Worm (Caenorhabditis elegans) whole organism, L3 larva: ENCODE data around the gene srj-45.

ENCODE experiments used
- ZK546.5 ChIP-seq: sonication (generic microtip); optimal IDR thresholded peaks from 2 replicates; lab custom pipeline; 2017; ENCODE audit warnings: missing biosample characterization, missing genetic modification characterization
- aly-2 ChIP-seq: fragments of 150-350 bp; optimal IDR thresholded peaks from 2 replicates; lab custom pipeline; 2014; ENCODE audit warnings: missing biosample characterization, missing genetic modification characterization
- ceh-28 ChIP-seq: fragments of 150-350 bp; optimal IDR thresholded peaks from 2 replicates; lab custom pipeline; 2014; ENCODE audit warnings: missing biosample characterization, missing genetic modification reagents, missing genetic modification characterization
- ceh-82 ChIP-seq: fragments of 150-350 bp; optimal IDR thresholded peaks from 2 replicates; lab custom pipeline; 2014; ENCODE audit warnings: missing biosample characterization, missing genetic modification characterization
- ceh-9 ChIP-seq: sonication (generic microtip); optimal IDR thresholded peaks from 2 replicates; lab custom pipeline; 2018; ENCODE audit warnings: missing biosample characterization, missing genetic modification characterization
- daf-12 ChIP-seq: fragments of 150-350 bp; optimal IDR thresholded peaks from 2 replicates; lab custom pipeline; 2014; ENCODE audit warnings: missing biosample characterization, missing genetic modification reagents, missing genetic modification characterization
- egl-27 ChIP-seq: sonication (generic microtip); optimal IDR thresholded peaks from 4 replicates; lab custom pipeline; 2017; ENCODE audit warnings: missing biosample characterization, missing genetic modification reagents, missing genetic modification characterization
- egl-5 ChIP-seq: fragments of 150-350 bp; optimal IDR thresholded peaks from 2 replicates; lab custom pipeline; 2017; ENCODE audit warnings: missing biosample characterization, missing genetic modification reagents, missing genetic modification characterization, inconsistent platforms
- elt-1 ChIP-seq: fragments of 150-350 bp; optimal IDR thresholded peaks from 2 replicates; lab custom pipeline; 2014; ENCODE audit warnings: missing biosample characterization, missing genetic modification characterization
- elt-2 ChIP-seq: sonication (generic microtip); optimal IDR thresholded peaks from 2 replicates; lab custom pipeline; 2016; ENCODE audit warnings: missing genetic modification reagents, mild to moderate bottlenecking, missing genetic modification characterization, missing compliant biosample characterization
- elt-3 ChIP-seq, 3 experiments: fragments of 150-350 bp in 1 of 3; sonication (generic microtip) in 2 of 3; optimal IDR thresholded peaks; 2 replicates in 2 of 3; 4 replicates in 1 of 3; lab custom pipeline; 2014 to 2017; ENCODE audit warnings: missing biosample characterization in 3 of 3, missing genetic modification characterization in 3 of 3
- eor-1 ChIP-seq, 2 experiments: fragments of 150-350 bp; optimal IDR thresholded peaks; 2 replicates each; lab custom pipeline; 2014 to 2018; ENCODE audit warnings: missing biosample characterization in 2 of 2, missing genetic modification characterization in 2 of 2
- fkh-10 ChIP-seq: sonication (generic microtip); optimal IDR thresholded peaks from 2 replicates; lab custom pipeline; 2017; ENCODE audit warnings: missing biosample characterization, missing genetic modification reagents, missing genetic modification characterization
- fkh-2 ChIP-seq: fragments of 150-350 bp; optimal IDR thresholded peaks from 2 replicates; lab custom pipeline; 2014; ENCODE audit warnings: missing biosample characterization, missing genetic modification reagents, missing genetic modification characterization
- fos-1 ChIP-seq: fragments of 150-350 bp; optimal IDR thresholded peaks from 2 replicates; lab custom pipeline; 2014; ENCODE audit warnings: missing biosample characterization, missing genetic modification characterization
- jun-1 ChIP-seq: fragments of 150-350 bp; optimal IDR thresholded peaks from 2 replicates; lab custom pipeline; 2014; ENCODE audit warnings: missing biosample characterization, missing genetic modification reagents, missing genetic modification characterization
- lin-15B ChIP-seq: fragments of 150-350 bp; optimal IDR thresholded peaks from 2 replicates; lab custom pipeline; 2014; ENCODE audit warnings: missing biosample characterization, missing genetic modification characterization
- lin-39 ChIP-seq: fragments of 150-350 bp; optimal IDR thresholded peaks from 2 replicates; lab custom pipeline; 2018; ENCODE audit warnings: missing biosample characterization, missing genetic modification reagents, missing genetic modification characterization
- mdl-1 ChIP-seq: fragments of 150-350 bp; optimal IDR thresholded peaks from 2 replicates; lab custom pipeline; 2014; ENCODE audit warnings: missing biosample characterization, missing genetic modification characterization
- mml-1 ChIP-seq: fragments of 150-350 bp; sonication (generic microtip); optimal IDR thresholded peaks from 3 replicates; lab custom pipeline; 2014; ENCODE audit warnings: missing biosample characterization, missing genetic modification characterization
- nfya-1 ChIP-seq: sonication (generic microtip); optimal IDR thresholded peaks from 2 replicates; lab custom pipeline; 2017; ENCODE audit warnings: missing genetic modification characterization, mild to moderate bottlenecking, missing compliant biosample characterization, antibody characterized with exemption, moderate library complexity; ENCODE audit not compliant: insufficient read depth
- nhr-11 ChIP-seq: fragments of 150-350 bp; optimal IDR thresholded peaks from 2 replicates; lab custom pipeline; 2014; ENCODE audit warnings: missing biosample characterization, missing genetic modification characterization
- nhr-23 ChIP-seq: fragments of 150-350 bp; optimal IDR thresholded peaks from 2 replicates; lab custom pipeline; 2014; ENCODE audit warnings: missing biosample characterization, missing genetic modification reagents, missing genetic modification characterization
- nhr-237 ChIP-seq: fragments of 150-350 bp; optimal IDR thresholded peaks from 2 replicates; lab custom pipeline; 2014; ENCODE audit warnings: missing biosample characterization, missing genetic modification characterization
- nhr-25 ChIP-seq: sonication (generic microtip); optimal IDR thresholded peaks from 2 replicates; lab custom pipeline; 2017; ENCODE audit warnings: missing biosample characterization, missing genetic modification characterization
- nhr-28 ChIP-seq: fragments of 150-350 bp; optimal IDR thresholded peaks from 2 replicates; lab custom pipeline; 2014; ENCODE audit warnings: missing biosample characterization, missing genetic modification characterization
- nhr-43 ChIP-seq: sonication (generic microtip); optimal IDR thresholded peaks from 2 replicates; lab custom pipeline; 2016; ENCODE audit warnings: mild to moderate bottlenecking, missing genetic modification characterization, missing compliant biosample characterization; ENCODE audit not compliant: poor library complexity, severe bottlenecking
- nhr-67 ChIP-seq: fragments of 150-350 bp; optimal IDR thresholded peaks from 2 replicates; lab custom pipeline; 2014; ENCODE audit warnings: missing biosample characterization, missing genetic modification characterization
- nhr-76 ChIP-seq: fragments of 150-350 bp; sonication (generic microtip); optimal IDR thresholded peaks from 5 replicates; lab custom pipeline; 2014; ENCODE audit warnings: missing biosample characterization, missing genetic modification characterization
- pha-4 ChIP-seq: fragments of 150-350 bp; optimal IDR thresholded peaks from 2 replicates; lab custom pipeline; 2014; ENCODE audit warnings: missing biosample characterization, missing genetic modification reagents, missing genetic modification characterization
- pqm-1 ChIP-seq: fragments of 150-350 bp; optimal IDR thresholded peaks from 2 replicates; lab custom pipeline; 2017; ENCODE audit warnings: missing biosample characterization, missing genetic modification characterization, inconsistent platforms
- sea-2 ChIP-seq: fragments of 150-350 bp; sonication (generic microtip); optimal IDR thresholded peaks from 4 replicates; lab custom pipeline; 2014; ENCODE audit warnings: missing biosample characterization, missing genetic modification reagents, missing genetic modification characterization
- snpc-4 ChIP-seq: fragments of 150-350 bp; optimal IDR thresholded peaks from 2 replicates; lab custom pipeline; 2014; ENCODE audit warnings: missing biosample characterization, missing genetic modification characterization
- zag-1 ChIP-seq: fragments of 150-350 bp; optimal IDR thresholded peaks from 2 replicates; lab custom pipeline; 2014; ENCODE audit warnings: missing biosample characterization, missing genetic modification characterization
- ztf-11 ChIP-seq: fragments of 150-350 bp; optimal IDR thresholded peaks from 2 replicates; lab custom pipeline; 2014; ENCODE audit warnings: missing biosample characterization, missing genetic modification characterization

Gene srj-45

DNA sequence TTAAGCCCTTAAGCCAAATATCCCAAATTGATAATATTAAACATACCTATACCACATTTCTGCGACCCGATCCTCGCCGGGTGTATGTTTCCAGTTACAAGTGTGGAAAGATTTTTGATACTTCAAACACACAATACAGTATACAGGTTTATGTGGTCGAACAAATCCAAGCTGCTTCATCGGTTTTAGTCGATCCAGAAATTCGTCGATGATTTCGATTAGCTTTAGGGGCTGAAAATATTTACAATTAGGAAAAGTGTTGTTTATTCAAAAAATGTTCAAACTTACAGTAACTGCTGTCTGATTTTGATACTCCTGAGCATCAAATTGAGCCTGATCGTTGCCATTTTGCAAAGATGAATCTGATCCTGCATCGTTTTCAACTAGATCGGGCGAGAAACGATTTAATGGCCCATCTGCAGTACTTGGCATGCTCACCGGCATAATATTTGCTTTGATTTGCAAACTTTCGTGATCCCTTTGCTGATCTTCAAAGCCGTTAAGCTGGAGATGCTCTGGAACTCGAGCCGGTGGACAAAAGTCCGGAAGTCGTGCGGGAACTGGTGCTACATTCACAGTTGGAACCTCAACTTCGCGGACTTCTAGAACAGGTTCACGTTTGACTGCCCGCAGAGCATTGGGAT is 39.9 kb upstream of the srj-45 start:
- TF ChIP-seq fos-1 = no peak
- TF ChIP-seq snpc-4 = no peak
- no peak for TF ChIP-seq ztf-11 (tag; lab: Kevin White, UChicago)
- no peak for TF ChIP-seq mml-1
- no peak for TF ChIP-seq daf-12 (tag; lab: Kevin White, UChicago)

DNA sequence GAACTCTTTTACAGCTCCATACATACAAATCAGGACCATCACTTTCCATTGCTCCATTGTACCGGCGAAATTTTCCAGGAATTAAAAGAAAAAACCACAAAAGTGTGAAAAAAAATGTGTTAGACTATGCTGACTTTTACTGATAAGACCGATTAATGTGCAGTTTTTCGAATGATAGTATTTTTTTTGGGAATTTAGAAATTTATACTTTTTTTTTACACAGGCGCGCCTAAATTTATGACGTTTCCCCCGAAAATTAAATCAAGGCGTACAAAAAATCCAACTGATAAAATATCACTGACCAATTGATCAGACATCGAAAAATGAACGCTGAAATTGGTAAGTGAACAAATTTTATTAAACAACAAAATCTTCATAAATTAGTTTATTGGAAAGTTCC is 39.0 kb upstream of the srj-45 start, which contains the start of gene folt-2:
folt-2 (minus strand) TSS at position 179 of the 400 bp plus-strand sequence.
- no peak for TF ChIP-seq elt-1
- no peak for TF ChIP-seq eor-1 (tag; optimal IDR thresholded peaks at IDR 0.05; lab: Kevin White, UChicago)
- peak; percentile 49 for TF ChIP-seq pqm-1
- TF ChIP-seq elt-2 (tag; lab: Kevin White, UChicago) = peak; percentile 75
- no peak for TF ChIP-seq nhr-76 (tag; lab: Kevin White, UChicago)
- TF ChIP-seq fos-1 = no peak
- no peak for TF ChIP-seq nhr-11 (tag; lab: Kevin White, UChicago)

DNA sequence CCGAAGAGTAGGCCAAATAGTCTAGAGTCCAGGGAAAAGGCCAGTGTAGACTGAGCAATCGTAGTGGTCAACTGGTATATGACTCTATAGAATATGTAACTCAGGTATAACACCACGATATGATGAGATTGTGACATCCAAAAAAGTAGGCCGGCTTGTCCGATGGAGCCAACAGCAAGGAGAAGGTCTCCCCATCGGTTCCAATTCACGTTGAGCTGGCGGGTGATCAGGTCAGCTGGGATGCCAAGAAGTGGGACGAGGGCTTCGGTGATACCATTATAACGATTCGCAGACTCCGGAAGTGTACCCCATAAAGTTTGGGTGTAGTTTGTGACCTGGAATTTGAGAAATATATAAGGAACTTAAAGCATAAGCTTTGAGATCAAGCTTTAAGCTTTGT is 36.5 kb upstream of the srj-45 start:
- TF ChIP-seq nhr-11 (tag; lab: Kevin White, UChicago) = no peak
- TF ChIP-seq zag-1 = no peak
- TF ChIP-seq eor-1 (tag; optimal IDR thresholded peaks at IDR 0.05; lab: Kevin White, UChicago) = no peak
- no peak for TF ChIP-seq lin-39
- TF ChIP-seq, all 47 proteins: peak for 0

DNA sequence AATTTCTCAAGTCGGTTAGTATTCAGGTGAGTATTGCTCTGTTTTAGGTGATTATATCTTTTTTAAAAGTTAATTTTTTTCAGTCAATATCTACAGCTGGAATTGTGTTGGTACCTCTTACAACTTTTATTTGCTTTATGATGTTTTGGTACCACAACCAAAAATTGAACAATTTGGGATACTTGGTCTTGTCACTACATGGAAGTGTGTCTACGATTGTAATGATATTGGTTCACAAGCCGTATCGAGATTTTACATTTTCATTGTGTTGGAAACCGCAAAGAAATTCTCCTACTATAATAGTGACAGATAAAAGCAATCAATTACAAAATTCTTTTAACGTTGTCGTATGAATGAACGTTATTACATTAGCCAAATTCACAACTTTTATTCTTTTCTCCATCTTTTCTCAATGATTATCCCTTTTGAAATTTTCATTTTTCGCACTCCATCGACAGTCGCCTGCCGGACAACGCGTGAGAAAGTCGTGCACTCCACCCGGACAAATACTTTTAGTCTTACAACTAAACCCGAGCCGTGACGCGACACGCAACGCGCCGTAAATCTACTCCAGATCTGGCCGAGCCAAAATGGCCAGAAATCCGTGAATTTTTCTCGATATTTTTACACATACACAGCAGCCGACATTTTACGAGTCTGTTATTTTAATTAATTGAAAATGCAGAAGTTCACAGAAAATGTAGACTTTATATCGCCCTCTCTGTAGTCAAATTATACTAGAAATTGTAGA is 35.5 kb upstream of the srj-45 start:
- no peak for TF ChIP-seq lin-39
- no peak for TF ChIP-seq nhr-67 (tag; lab: Kevin White, UChicago)
- no peak for TF ChIP-seq elt-3 (tag; optimal IDR thresholded peaks at IDR 0.05; lab: Kevin White, UChicago)
- no peak for TF ChIP-seq egl-5 (tag; lab: Kevin White, UChicago)
- TF ChIP-seq sea-2 (GFP tag; lab: Kevin White, UChicago) = no peak
- TF ChIP-seq ztf-11 (tag; lab: Kevin White, UChicago) = no peak
- TF ChIP-seq mdl-1 (tag; lab: Kevin White, UChicago) = no peak
- TF ChIP-seq nhr-11 (tag; lab: Kevin White, UChicago) = no peak
- TF ChIP-seq fkh-2 (tag; lab: Kevin White, UChicago) = no peak
- TF ChIP-seq elt-1 = no peak
- TF ChIP-seq ceh-9 (tag; lab: Kevin White, UChicago) = no peak
- TF ChIP-seq fkh-10 (GFP tag; lab: Kevin White, UChicago) = no peak
- TF ChIP-seq nhr-76 (tag; lab: Kevin White, UChicago) = no peak
- TF ChIP-seq aly-2 = no peak
- no peak for TF ChIP-seq lin-15B (tag; lab: Kevin White, UChicago)
- no peak for TF ChIP-seq ZK546.5 (tag; lab: Kevin White, UChicago)
- no peak for TF ChIP-seq pha-4 (tag; lab: Kevin White, UChicago)
- no peak for TF ChIP-seq nfya-1 (tag; lab: Kevin White, UChicago)

DNA sequence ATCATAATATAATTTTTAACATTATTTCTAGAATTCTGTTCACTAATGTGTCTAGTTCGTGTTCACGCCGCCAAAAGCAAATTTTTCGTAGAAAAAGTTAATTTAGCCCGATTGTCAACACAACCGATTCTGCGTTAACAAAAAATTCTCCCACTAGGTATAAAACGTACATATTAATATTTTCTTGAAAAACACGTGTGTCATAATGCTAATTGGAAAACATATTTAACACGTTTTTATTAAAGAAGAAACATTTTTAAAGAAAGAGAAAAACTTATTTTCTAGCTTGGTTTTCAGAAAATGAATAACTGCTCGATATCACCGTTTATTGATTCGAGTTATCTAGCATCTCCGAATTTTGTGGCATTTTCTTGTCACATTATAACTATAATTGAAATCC is 33.7 kb upstream of the srj-45 start, which contains the start of gene srh-243:
srh-243 (plus strand) TSS at position 301 of the 400 bp plus-strand sequence.
- TF ChIP-seq nhr-28 (tag; lab: Kevin White, UChicago) (no peak), nhr-23 (tag; lab: Kevin White, UChicago) (no peak), lin-15B (tag; lab: Kevin White, UChicago) (no peak), fkh-10 (GFP tag; lab: Kevin White, UChicago) (no peak), elt-1 (no peak), nhr-25 (tag; lab: Kevin White, UChicago) (no peak), aly-2 (no peak), sea-2 (GFP tag; lab: Kevin White, UChicago) (no peak), elt-3 (tag; optimal IDR thresholded peaks at IDR 0.05; lab: Kevin White, UChicago) (no peak), elt-2 (tag; lab: Kevin White, UChicago) (no peak), nhr-237 (tag; lab: Kevin White, UChicago) (no peak), nhr-43 (tag; lab: Kevin White, UChicago) (no peak), daf-12 (tag; lab: Kevin White, UChicago) (no peak), ceh-9 (tag; lab: Kevin White, UChicago) (no peak), egl-27 (no peak), jun-1 (tag; lab: Kevin White, UChicago) (no peak), ZK546.5 (tag; lab: Kevin White, UChicago) (no peak), ceh-82 (tag; lab: Kevin White, UChicago) (no peak), ztf-11 (tag; lab: Kevin White, UChicago) (no peak), ceh-28 (no peak)
